Fruit fly (Drosophila melanogaster) whole organism, adult: ENCODE results near the gene CG15136.

ENCODE experiments used
- CG11617 ChIP-seq: fragments of 200-800 bp; sonication (Bioruptor generic); optimal IDR thresholded peaks from 2 replicates; lab custom pipeline; 2017; ENCODE audit warnings: mild to moderate bottlenecking, missing biosample characterization, missing genetic modification reagents, missing genetic modification characterization
- CG12768 ChIP-seq: fragments of 200-800 bp; sonication (Bioruptor generic); optimal IDR thresholded peaks from 2 replicates; lab custom pipeline; 2017; ENCODE audit warnings: missing biosample characterization, missing genetic modification characterization, mild to moderate bottlenecking, moderate library complexity, missing genetic modification reagents
- CG14711 ChIP-seq: fragments of 200-800 bp; sonication (Bioruptor generic); optimal IDR thresholded peaks from 2 replicates; lab custom pipeline; 2018; ENCODE audit warnings: missing biosample characterization, mild to moderate bottlenecking, missing genetic modification characterization, moderate library complexity
- CG1620 ChIP-seq: fragments of 200-800 bp; sonication (Bioruptor generic); optimal IDR thresholded peaks from 2 replicates; lab custom pipeline; 2016; ENCODE audit warnings: missing biosample characterization, missing genetic modification characterization
- CG33017 ChIP-seq: fragments of 200-800 bp; sonication (Bioruptor generic); optimal IDR thresholded peaks from 2 replicates; lab custom pipeline; 2018; ENCODE audit warnings: missing biosample characterization, mild to moderate bottlenecking, missing genetic modification characterization, moderate library complexity
- CG5204 ChIP-seq: fragments of 200-800 bp; sonication (Bioruptor generic); optimal IDR thresholded peaks from 2 replicates; lab custom pipeline; 2016; ENCODE audit warnings: missing biosample characterization, missing genetic modification characterization
- CG7045 ChIP-seq: fragments of 200-800 bp; sonication (Bioruptor generic); optimal IDR thresholded peaks from 2 replicates; lab custom pipeline; 2017; ENCODE audit warnings: missing biosample characterization, mild to moderate bottlenecking, missing genetic modification characterization
- CG7101 ChIP-seq: fragments of 200-800 bp; sonication (Bioruptor generic); optimal IDR thresholded peaks from 2 replicates; lab custom pipeline; 2018; ENCODE audit warnings: missing biosample characterization, mild to moderate bottlenecking, missing genetic modification characterization, moderate library complexity
- Clk ChIP-seq: fragments of 200-800 bp; sonication (Bioruptor generic); optimal IDR thresholded peaks from 2 replicates; lab custom pipeline; 2017; ENCODE audit warnings: missing biosample characterization, missing genetic modification characterization
- Crg-1 ChIP-seq: fragments of 200-800 bp; sonication (Bioruptor generic); optimal IDR thresholded peaks from 2 replicates; lab custom pipeline; 2016; ENCODE audit warnings: missing biosample characterization, missing genetic modification characterization
- Hr96 ChIP-seq: fragments of 200-800 bp; sonication (Bioruptor generic); optimal IDR thresholded peaks from 2 replicates; lab custom pipeline; 2016; ENCODE audit warnings: missing biosample characterization, missing genetic modification characterization
- Mnt ChIP-seq: fragments of 200-800 bp; sonication (Bioruptor generic); optimal IDR thresholded peaks from 2 replicates; lab custom pipeline; 2016; ENCODE audit warnings: missing biosample characterization, mild to moderate bottlenecking, missing genetic modification characterization
- bab1 ChIP-seq: fragments of 200-800 bp; sonication (Bioruptor generic); optimal IDR thresholded peaks from 3 replicates; lab custom pipeline; 2019; ENCODE audit warnings: missing biosample characterization, mild to moderate bottlenecking, missing genetic modification characterization, moderate library complexity
- cic ChIP-seq: fragments of 200-800 bp; sonication (Bioruptor generic); optimal IDR thresholded peaks from 2 replicates; lab custom pipeline; 2017; ENCODE audit warnings: missing biosample characterization, mild to moderate bottlenecking, missing genetic modification characterization, moderate library complexity
- cnc ChIP-seq, 2 experiments: fragments of >200 bp; optimal IDR thresholded peaks; 2 replicates each; lab custom pipeline; 2017
- kay ChIP-seq: fragments of 200-800 bp; sonication (Bioruptor generic); peaks from one replicate; lab custom pipeline; 2016; ENCODE audit warnings: missing biosample characterization, missing genetic modification characterization, borderline replicate concordance
- ovo ChIP-seq: fragments of 200-800 bp; sonication (Bioruptor generic); optimal IDR thresholded peaks from 2 replicates; lab custom pipeline; 2016; ENCODE audit warnings: missing biosample characterization, missing genetic modification characterization
- pad ChIP-seq: fragments of 200-800 bp; sonication (Bioruptor generic); optimal IDR thresholded peaks from 3 replicates; lab custom pipeline; 2017; ENCODE audit warnings: missing biosample characterization, missing genetic modification characterization, mild to moderate bottlenecking, moderate library complexity, missing genetic modification reagents
- tj ChIP-seq: fragments of 200-800 bp; sonication (Bioruptor generic); optimal IDR thresholded peaks from 3 replicates; lab custom pipeline; 2017; ENCODE audit warnings: missing biosample characterization, mild to moderate bottlenecking, missing genetic modification characterization, moderate library complexity
- toe ChIP-seq: fragments of 200-800 bp; sonication (Bioruptor generic); optimal IDR thresholded peaks from 2 replicates; lab custom pipeline; 2016; ENCODE audit warnings: missing biosample characterization, missing genetic modification characterization

Gene CG15136

dm6 chr2L:17048181-17048580 lies at the start of gene CG15136:
CG15136 (minus strand) TSS chr2L:17048281.
- TF ChIP-seq Hr96 (GFP tag; lab: Kevin White, UChicago) (no peak), CG7101 (tag; lab: Kevin White, UChicago) (no peak), Mnt (GFP tag; lab: Kevin White, UChicago) (no peak), toe (GFP tag; lab: Kevin White, UChicago) (no peak), cnc (optimal IDR thresholded peaks at IDR 0.05; lab: Kevin White, UChicago) (no peak), CG1620 (GFP tag; lab: Kevin White, UChicago) (no peak), CG5204 (GFP tag; lab: Kevin White, UChicago) (no peak), CG33017 (no peak), pad (no peak), CG7045 (GFP tag; lab: Kevin White, UChicago) (no peak), ovo (no peak), kay (GFP tag; lab: Kevin White, UChicago) (no peak), Clk (no peak), CG12768 (GFP tag; lab: Kevin White, UChicago) (no peak), tj (no peak)

- TF ChIP-seq CG12768 (GFP tag; lab: Kevin White, UChicago) = no peak
Measured at dm6 chr2L:17092737-17093136, 44.7 kb upstream of the CG15136 start.

- TF ChIP-seq CG11617 (GFP tag; lab: Kevin White, UChicago) (no peak), CG14711 (tag; lab: Kevin White, UChicago) (no peak), Mnt (GFP tag; lab: Kevin White, UChicago) (no peak), pad (no peak), CG1620 (GFP tag; lab: Kevin White, UChicago) (no peak), ovo (no peak), CG12768 (GFP tag; lab: Kevin White, UChicago) (no peak), CG5204 (GFP tag; lab: Kevin White, UChicago) (no peak), cnc (optimal IDR thresholded peaks at IDR 0.05; lab: Kevin White, UChicago) (no peak), CG7101 (tag; lab: Kevin White, UChicago) (no peak), CG33017 (no peak), Crg-1 (GFP tag; lab: Kevin White, UChicago) (no peak), bab1 (GFP tag; lab: Kevin White, UChicago) (no peak), kay (GFP tag; lab: Kevin White, UChicago) (no peak), Hr96 (GFP tag; lab: Kevin White, UChicago) (no peak), toe (GFP tag; lab: Kevin White, UChicago) (no peak), cic (no peak)
Measured at dm6 chr2L:17087341-17087740, 39.3 kb upstream of the CG15136 start, which contains the start of gene CG12620. CG12620 (plus strand) TSS chr2L:17087641.

dm6 chr2L:17051835-17052234 lies 3.8 kb upstream of the CG15136 start:
- no peak for TF ChIP-seq bab1 (GFP tag; lab: Kevin White, UChicago)
- TF ChIP-seq CG7045 (GFP tag; lab: Kevin White, UChicago) = no peak
- TF ChIP-seq CG5204 (GFP tag; lab: Kevin White, UChicago) = no peak
- TF ChIP-seq CG12768 (GFP tag; lab: Kevin White, UChicago) = no peak
- no peak for TF ChIP-seq kay (GFP tag; lab: Kevin White, UChicago)
- TF ChIP-seq cnc (optimal IDR thresholded peaks at IDR 0.05; lab: Kevin White, UChicago) = no peak
- TF ChIP-seq cic = no peak

dm6 chr2L:17041211-17041610 lies 6.9 kb downstream of the CG15136 start:
- TF ChIP-seq ovo (no peak), Crg-1 (GFP tag; lab: Kevin White, UChicago) (no peak), CG5204 (GFP tag; lab: Kevin White, UChicago) (no peak), CG14711 (tag; lab: Kevin White, UChicago) (no peak), bab1 (GFP tag; lab: Kevin White, UChicago) (no peak), CG11617 (GFP tag; lab: Kevin White, UChicago) (no peak), Hr96 (GFP tag; lab: Kevin White, UChicago) (no peak), CG12768 (GFP tag; lab: Kevin White, UChicago) (no peak), cnc (optimal IDR thresholded peaks at IDR 0.05; lab: Kevin White, UChicago) (no peak), CG7101 (tag; lab: Kevin White, UChicago) (no peak), CG7045 (GFP tag; lab: Kevin White, UChicago) (no peak)

- no peak for TF ChIP-seq tj
- TF ChIP-seq CG5204 (GFP tag; lab: Kevin White, UChicago) = no peak
- TF ChIP-seq cnc (optimal IDR thresholded peaks at IDR 0.05; lab: Kevin White, UChicago) = no peak
- TF ChIP-seq CG7045 (GFP tag; lab: Kevin White, UChicago) = no peak
- no peak for TF ChIP-seq ovo
- no peak for TF ChIP-seq CG12768 (GFP tag; lab: Kevin White, UChicago)
- no peak for TF ChIP-seq CG1620 (GFP tag; lab: Kevin White, UChicago)
- TF ChIP-seq Hr96 (GFP tag; lab: Kevin White, UChicago) = no peak
- TF ChIP-seq CG14711 (tag; lab: Kevin White, UChicago) = no peak
- TF ChIP-seq bab1 (GFP tag; lab: Kevin White, UChicago) = no peak
- TF ChIP-seq kay (GFP tag; lab: Kevin White, UChicago) = no peak
- TF ChIP-seq cic = no peak
- no peak for TF ChIP-seq CG11617 (GFP tag; lab: Kevin White, UChicago)
- TF ChIP-seq Mnt (GFP tag; lab: Kevin White, UChicago) = no peak
- no peak for TF ChIP-seq pad
- no peak for TF ChIP-seq CG7101 (tag; lab: Kevin White, UChicago)
- TF ChIP-seq Crg-1 (GFP tag; lab: Kevin White, UChicago) = no peak
- TF ChIP-seq Clk = no peak
Measured at dm6 chr2L:17027503-17027902, 20.6 kb downstream of the CG15136 start.
